Fruit fly (Drosophila melanogaster) whole organism, adult: ENCODE data around the gene CG18135.

Experiments used
- CG11617 ChIP-seq: fragments of 200-800 bp; sonication (Bioruptor generic); optimal IDR thresholded peaks from 2 replicates; lab custom pipeline; 2017; ENCODE audit warnings: mild to moderate bottlenecking, missing biosample characterization, missing genetic modification reagents, missing genetic modification characterization
- CG12768 ChIP-seq: fragments of 200-800 bp; sonication (Bioruptor generic); optimal IDR thresholded peaks from 2 replicates; lab custom pipeline; 2017; ENCODE audit warnings: missing biosample characterization, missing genetic modification characterization, mild to moderate bottlenecking, moderate library complexity, missing genetic modification reagents
- CG14711 ChIP-seq: fragments of 200-800 bp; sonication (Bioruptor generic); optimal IDR thresholded peaks from 2 replicates; lab custom pipeline; 2018; ENCODE audit warnings: missing biosample characterization, mild to moderate bottlenecking, missing genetic modification characterization, moderate library complexity
- CG1620 ChIP-seq: fragments of 200-800 bp; sonication (Bioruptor generic); optimal IDR thresholded peaks from 2 replicates; lab custom pipeline; 2016; ENCODE audit warnings: missing biosample characterization, missing genetic modification characterization
- CG33017 ChIP-seq: fragments of 200-800 bp; sonication (Bioruptor generic); optimal IDR thresholded peaks from 2 replicates; lab custom pipeline; 2018; ENCODE audit warnings: missing biosample characterization, mild to moderate bottlenecking, missing genetic modification characterization, moderate library complexity
- CG5204 ChIP-seq: fragments of 200-800 bp; sonication (Bioruptor generic); optimal IDR thresholded peaks from 2 replicates; lab custom pipeline; 2016; ENCODE audit warnings: missing biosample characterization, missing genetic modification characterization
- CG7045 ChIP-seq: fragments of 200-800 bp; sonication (Bioruptor generic); optimal IDR thresholded peaks from 2 replicates; lab custom pipeline; 2017; ENCODE audit warnings: missing biosample characterization, mild to moderate bottlenecking, missing genetic modification characterization
- CG7101 ChIP-seq: fragments of 200-800 bp; sonication (Bioruptor generic); optimal IDR thresholded peaks from 2 replicates; lab custom pipeline; 2018; ENCODE audit warnings: missing biosample characterization, mild to moderate bottlenecking, missing genetic modification characterization, moderate library complexity
- Clk ChIP-seq: fragments of 200-800 bp; sonication (Bioruptor generic); optimal IDR thresholded peaks from 2 replicates; lab custom pipeline; 2017; ENCODE audit warnings: missing biosample characterization, missing genetic modification characterization
- Crg-1 ChIP-seq: fragments of 200-800 bp; sonication (Bioruptor generic); optimal IDR thresholded peaks from 2 replicates; lab custom pipeline; 2016; ENCODE audit warnings: missing biosample characterization, missing genetic modification characterization
- Hr96 ChIP-seq: fragments of 200-800 bp; sonication (Bioruptor generic); optimal IDR thresholded peaks from 2 replicates; lab custom pipeline; 2016; ENCODE audit warnings: missing biosample characterization, missing genetic modification characterization
- Mnt ChIP-seq: fragments of 200-800 bp; sonication (Bioruptor generic); optimal IDR thresholded peaks from 2 replicates; lab custom pipeline; 2016; ENCODE audit warnings: missing biosample characterization, mild to moderate bottlenecking, missing genetic modification characterization
- bab1 ChIP-seq: fragments of 200-800 bp; sonication (Bioruptor generic); optimal IDR thresholded peaks from 3 replicates; lab custom pipeline; 2019; ENCODE audit warnings: missing biosample characterization, mild to moderate bottlenecking, missing genetic modification characterization, moderate library complexity
- cic ChIP-seq: fragments of 200-800 bp; sonication (Bioruptor generic); optimal IDR thresholded peaks from 2 replicates; lab custom pipeline; 2017; ENCODE audit warnings: missing biosample characterization, mild to moderate bottlenecking, missing genetic modification characterization, moderate library complexity
- cnc ChIP-seq, 2 experiments: fragments of >200 bp; optimal IDR thresholded peaks; 2 replicates each; lab custom pipeline; 2017
- kay ChIP-seq: fragments of 200-800 bp; sonication (Bioruptor generic); peaks from one replicate; lab custom pipeline; 2016; ENCODE audit warnings: missing biosample characterization, missing genetic modification characterization, borderline replicate concordance
- ovo ChIP-seq: fragments of 200-800 bp; sonication (Bioruptor generic); optimal IDR thresholded peaks from 2 replicates; lab custom pipeline; 2016; ENCODE audit warnings: missing biosample characterization, missing genetic modification characterization
- pad ChIP-seq: fragments of 200-800 bp; sonication (Bioruptor generic); optimal IDR thresholded peaks from 3 replicates; lab custom pipeline; 2017; ENCODE audit warnings: missing biosample characterization, missing genetic modification characterization, mild to moderate bottlenecking, moderate library complexity, missing genetic modification reagents
- tj ChIP-seq: fragments of 200-800 bp; sonication (Bioruptor generic); optimal IDR thresholded peaks from 3 replicates; lab custom pipeline; 2017; ENCODE audit warnings: missing biosample characterization, mild to moderate bottlenecking, missing genetic modification characterization, moderate library complexity
- toe ChIP-seq: fragments of 200-800 bp; sonication (Bioruptor generic); optimal IDR thresholded peaks from 2 replicates; lab custom pipeline; 2016; ENCODE audit warnings: missing biosample characterization, missing genetic modification characterization

Gene CG18135

DNA sequence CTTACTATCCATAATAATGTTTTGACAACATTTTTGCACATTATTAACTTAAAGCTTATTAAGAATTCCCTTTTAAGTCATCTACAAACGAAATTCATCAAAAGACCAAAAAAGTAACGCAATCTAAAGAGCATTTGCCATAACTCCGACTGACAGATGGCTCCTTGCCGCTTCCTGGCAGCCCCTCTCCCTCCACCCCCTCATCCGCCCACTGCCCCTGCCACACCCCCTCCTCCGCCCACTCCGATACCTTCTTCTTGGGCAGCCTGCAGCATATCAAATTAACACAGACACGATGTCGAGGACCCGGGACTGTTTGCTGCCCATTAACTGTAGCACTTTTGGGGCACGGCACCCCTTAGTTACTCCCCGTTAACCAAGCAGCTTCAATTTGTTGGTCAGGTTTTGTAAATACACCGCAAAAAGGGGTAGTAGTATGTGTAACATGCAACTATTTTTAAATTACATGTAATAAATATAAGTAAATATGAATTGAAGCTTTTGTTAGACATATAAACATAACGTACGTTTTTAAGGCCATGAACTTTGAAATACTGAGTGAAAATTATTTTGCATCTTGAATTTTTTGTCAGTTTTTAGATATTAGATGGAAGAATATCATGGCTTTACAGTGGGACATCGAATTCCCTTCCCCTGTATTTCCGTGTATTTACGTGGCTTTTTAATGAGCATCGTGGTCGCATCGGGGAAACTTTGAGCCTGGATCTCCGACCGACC lies 37.2 kb upstream of the CG18135 start:
- TF ChIP-seq Clk (no peak), CG12768 (GFP tag; lab: Kevin White, UChicago) (no peak), CG14711 (tag; lab: Kevin White, UChicago) (no peak), Hr96 (no peak), CG7045 (GFP tag; lab: Kevin White, UChicago) (no peak), Mnt (GFP tag; lab: Kevin White, UChicago) (no peak), CG33017 (tag; lab: Kevin White, UChicago) (no peak), CG5204 (GFP tag; lab: Kevin White, UChicago) (no peak), kay (GFP tag; lab: Kevin White, UChicago) (no peak), Crg-1 (GFP tag; lab: Kevin White, UChicago) (no peak)

DNA sequence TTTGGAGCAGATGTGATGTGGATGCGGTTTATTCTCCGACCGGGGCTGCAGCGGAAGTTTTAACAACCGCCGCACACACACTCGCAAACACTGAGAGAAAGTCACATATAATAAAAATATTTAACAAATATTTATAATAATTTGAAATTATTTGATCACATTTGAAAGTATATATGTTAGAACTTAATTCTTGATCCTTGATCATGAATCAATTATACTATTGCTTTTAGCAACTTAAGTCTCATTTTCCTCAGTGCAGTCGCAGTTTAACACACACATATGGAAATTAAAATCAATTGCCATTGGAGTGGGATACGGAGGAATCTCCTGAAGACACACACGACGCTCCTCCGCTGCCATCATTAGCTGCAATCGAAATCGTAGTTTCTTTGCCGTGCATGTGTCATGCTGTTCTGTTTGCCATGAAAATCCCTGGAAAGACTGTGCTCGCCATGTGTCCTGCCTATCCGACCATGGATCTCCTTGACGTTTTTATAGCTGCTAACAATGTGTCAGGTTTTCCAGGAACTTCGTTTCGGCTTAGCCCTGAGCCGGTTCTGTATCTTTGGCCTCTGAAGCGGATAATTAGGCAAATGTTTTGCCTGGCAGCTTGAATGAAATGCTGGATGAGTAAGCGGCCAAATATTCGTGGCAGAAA lies 35.2 kb upstream of the CG18135 start:
- no peak for TF ChIP-seq bab1 (GFP tag; lab: Kevin White, UChicago)
- TF ChIP-seq kay (GFP tag; lab: Kevin White, UChicago): no peak
- no peak for TF ChIP-seq CG12768 (GFP tag; lab: Kevin White, UChicago)
- TF ChIP-seq CG11617 (GFP tag; lab: Kevin White, UChicago): no peak
- no peak for TF ChIP-seq cnc (optimal IDR thresholded peaks at IDR 0.05; lab: Kevin White, UChicago)
- no peak for TF ChIP-seq Mnt (GFP tag; lab: Kevin White, UChicago)
- TF ChIP-seq Crg-1 (GFP tag; lab: Kevin White, UChicago): no peak
- no peak for TF ChIP-seq cic (GFP tag; lab: Kevin White, UChicago)
- no peak for TF ChIP-seq CG5204 (GFP tag; lab: Kevin White, UChicago)
- TF ChIP-seq Clk: no peak
- TF ChIP-seq CG14711 (tag; lab: Kevin White, UChicago): no peak
- no peak for TF ChIP-seq CG7101 (tag; lab: Kevin White, UChicago)
- TF ChIP-seq CG1620 (GFP tag; lab: Kevin White, UChicago): no peak
- TF ChIP-seq toe (GFP tag; lab: Kevin White, UChicago): no peak
- no peak for TF ChIP-seq CG7045 (GFP tag; lab: Kevin White, UChicago)
- no peak for TF ChIP-seq ovo (GFP tag; lab: Kevin White, UChicago)
- no peak for TF ChIP-seq tj (GFP tag; lab: Kevin White, UChicago)
- TF ChIP-seq CG33017 (tag; lab: Kevin White, UChicago): no peak

dm6 chr3L:19032676-19033075 lies 34.6 kb upstream of the CG18135 start:
- TF ChIP-seq toe (GFP tag; lab: Kevin White, UChicago) (no peak), Mnt (GFP tag; lab: Kevin White, UChicago) (no peak), kay (GFP tag; lab: Kevin White, UChicago) (no peak), CG5204 (GFP tag; lab: Kevin White, UChicago) (no peak), CG33017 (tag; lab: Kevin White, UChicago) (no peak), Hr96 (no peak)

DNA sequence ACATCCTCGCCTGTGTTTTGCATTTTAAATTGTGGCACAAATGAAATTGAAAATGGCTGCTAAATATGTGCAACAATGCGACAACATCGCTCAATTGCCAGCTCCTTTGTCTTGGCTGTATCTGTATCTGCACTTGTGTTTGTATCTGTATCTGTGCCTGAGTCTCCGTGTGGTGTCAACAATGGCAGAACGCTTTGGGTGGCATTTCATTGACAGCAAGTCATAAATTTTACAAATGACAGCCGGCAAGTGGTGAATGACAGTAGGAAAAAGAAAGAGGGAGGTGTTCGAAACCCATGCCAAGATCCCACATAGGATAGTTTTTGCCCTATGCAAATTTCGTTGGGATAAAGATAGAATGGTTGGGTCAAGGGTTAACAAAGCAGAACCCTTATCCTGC lies 33.8 kb upstream of the CG18135 start:
- TF ChIP-seq CG1620 (GFP tag; lab: Kevin White, UChicago) (no peak), Clk (no peak), Mnt (GFP tag; lab: Kevin White, UChicago) (no peak)

dm6 chr3L:19027172-19027571 lies 29.1 kb upstream of the CG18135 start:
- TF ChIP-seq CG1620 (GFP tag; lab: Kevin White, UChicago) (no peak), bab1 (GFP tag; lab: Kevin White, UChicago) (no peak), cnc (optimal IDR thresholded peaks at IDR 0.05; lab: Kevin White, UChicago) (no peak), ovo (GFP tag; lab: Kevin White, UChicago) (no peak), CG11617 (GFP tag; lab: Kevin White, UChicago) (no peak), kay (GFP tag; lab: Kevin White, UChicago) (no peak), CG5204 (GFP tag; lab: Kevin White, UChicago) (no peak)

DNA sequence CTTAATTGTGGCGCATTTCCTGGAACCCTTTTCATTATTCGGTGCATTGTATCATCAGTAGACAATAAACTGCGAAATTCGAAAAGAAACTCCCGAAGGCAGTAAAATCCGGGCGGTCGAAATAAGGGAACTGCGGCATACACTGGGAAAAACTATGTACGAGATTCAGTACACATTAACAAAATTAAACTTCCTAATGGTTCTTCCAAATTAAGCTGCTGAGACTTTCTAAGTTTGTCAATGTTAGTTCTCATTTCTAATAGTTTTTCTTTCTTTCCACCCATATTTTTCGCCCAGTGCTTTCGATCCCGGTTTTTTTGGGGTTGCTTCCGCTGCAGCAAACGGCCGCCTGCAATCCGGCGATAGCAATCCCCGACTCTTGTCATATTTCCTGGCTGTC lies 26.7 kb upstream of the CG18135 start:
- TF ChIP-seq CG14711 (tag; lab: Kevin White, UChicago) (no peak), cic (GFP tag; lab: Kevin White, UChicago) (no peak), cnc (optimal IDR thresholded peaks at IDR 0.05; lab: Kevin White, UChicago) (no peak), pad (GFP tag; lab: Kevin White, UChicago) (no peak), CG33017 (tag; lab: Kevin White, UChicago) (no peak), Crg-1 (GFP tag; lab: Kevin White, UChicago) (no peak), CG12768 (GFP tag; lab: Kevin White, UChicago) (no peak), Hr96 (no peak), Clk (no peak), toe (GFP tag; lab: Kevin White, UChicago) (no peak), CG5204 (GFP tag; lab: Kevin White, UChicago) (no peak), ovo (GFP tag; lab: Kevin White, UChicago) (no peak), CG7101 (tag; lab: Kevin White, UChicago) (no peak), CG11617 (GFP tag; lab: Kevin White, UChicago) (no peak), bab1 (GFP tag; lab: Kevin White, UChicago) (no peak), CG1620 (GFP tag; lab: Kevin White, UChicago) (no peak), tj (GFP tag; lab: Kevin White, UChicago) (no peak), Mnt (GFP tag; lab: Kevin White, UChicago) (no peak), kay (GFP tag; lab: Kevin White, UChicago) (no peak)
